Fruit fly (Drosophila melanogaster): ENCODE results near the gene betaTub85D.
A peak's percentile ranks its signal among the peaks of the same experiment; 100 is the strongest.

The betaTub85D gene

dm6 chr3R:9430344-9431253, 20.5 kb upstream of the betaTub85D start (continued):
- TF ChIP-seq Adf1 (GFP tag; IDR thresholded peaks at IDR 0.05) (no peak), hkb (optimal IDR thresholded peaks at IDR 0.05) (no peak), hkb (GFP tag; IDR thresholded peaks at IDR 0.05) (no peak), Hr51 (GFP tag; optimal IDR thresholded peaks at IDR 0.05) (peak in 1 of 2 experiments; percentile 60), Usf (GFP tag; optimal IDR thresholded peaks at IDR 0.05) (no peak), dati (GFP tag; IDR thresholded peaks at IDR 0.05) (no peak), Opbp (GFP tag; IDR thresholded peaks at IDR 0.05; ENCODE audit: partially characterized antibody) (no peak), emc (GFP tag; optimal IDR thresholded peaks at IDR 0.05) (no peak), Dfd (GFP tag; optimal IDR thresholded peaks at IDR 0.05) (no peak), pho (GFP tag; optimal IDR thresholded peaks at IDR 0.05) (peak; percentile 12), ranshi (GFP tag; IDR thresholded peaks at IDR 0.05) (no peak), ssp (GFP tag; IDR thresholded peaks at IDR 0.05) (no peak), prd (optimal IDR thresholded peaks at IDR 0.05) (no peak), prd (GFP tag; IDR thresholded peaks at IDR 0.05) (peak; percentile 38; the same call in 1 of the 3 replicates), CG12769 (tag; optimal IDR thresholded peaks at IDR 0.05) (peak; percentile 79), exex (tag; optimal IDR thresholded peaks at IDR 0.05) (no peak), Side (GFP tag; optimal IDR thresholded peaks at IDR 0.05) (no peak), ken (GFP tag; IDR thresholded peaks at IDR 0.05) (no peak), CG17385 (GFP tag; optimal IDR thresholded peaks at IDR 0.05) (peak; percentile 40), sob (GFP tag; IDR thresholded peaks at IDR 0.05) (no peak), CG2889 (GFP tag; IDR thresholded peaks at IDR 0.05) (no peak), Spps (tag; optimal IDR thresholded peaks at IDR 0.05) (no peak), vnd (GFP tag; IDR thresholded peaks at IDR 0.05; ENCODE audit: partially characterized antibody) (no peak), gem (tag; optimal IDR thresholded peaks at IDR 0.05) (peak; percentile 57), zf30C (GFP tag; optimal IDR thresholded peaks at IDR 0.05) (no peak), danr (GFP tag; IDR thresholded peaks at IDR 0.05) (no peak), en (GFP tag; optimal IDR thresholded peaks at IDR 0.05) (no peak)

dm6 chr3R:9428988-9429387, 18.9 kb upstream of the betaTub85D start:
- TF ChIP-seq Antp (GFP tag; optimal IDR thresholded peaks at IDR 0.05) (peak; percentile 49), CG11085 (GFP tag; IDR thresholded peaks at IDR 0.05) (no peak), ken (GFP tag; IDR thresholded peaks at IDR 0.05) (peak; percentile 58; the same call in 1 of the 3 replicates), CG7556 (GFP tag; optimal IDR thresholded peaks at IDR 0.05) (peak; percentile 49), Fer3 (tag; optimal IDR thresholded peaks at IDR 0.05) (peak; percentile 86), Hey (tag; optimal IDR thresholded peaks at IDR 0.05) (peak; percentile 49), nmo (GFP tag; optimal IDR thresholded peaks at IDR 0.05) (peak; percentile 33), CG15514 (GFP tag; optimal IDR thresholded peaks at IDR 0.05) (peak; percentile 81), CG31365 (tag; optimal IDR thresholded peaks at IDR 0.05) (peak; percentile 54), bbx (GFP tag; IDR thresholded peaks at IDR 0.05; ENCODE audit: partially characterized antibody) (no peak), gce (GFP tag; IDR thresholded peaks at IDR 0.05) (no peak), tup (GFP tag; optimal IDR thresholded peaks at IDR 0.05) (peak; percentile 7), corto (GFP tag; optimal IDR thresholded peaks at IDR 0.05) (peak; percentile 63), CG13296 (GFP tag; optimal IDR thresholded peaks at IDR 0.05) (peak; percentile 72), aop (GFP tag; IDR thresholded peaks at IDR 0.05) (no peak), CG1832 (GFP tag; optimal IDR thresholded peaks at IDR 0.05) (no peak), E2f2 (GFP tag; IDR thresholded peaks at IDR 0.05) (peak; percentile 35; the same call in 1 of the 2 replicates), run (tag; optimal IDR thresholded peaks at IDR 0.05) (no peak), Bdp1 (GFP tag; optimal IDR thresholded peaks at IDR 0.05) (peak; percentile 36), CG18476 (GFP tag; optimal IDR thresholded peaks at IDR 0.05) (peak; percentile 20), Ptx1 (GFP tag; IDR thresholded peaks at IDR 0.05) (no peak), mld (GFP tag; IDR thresholded peaks at IDR 0.05; ENCODE audit: partially characterized antibody) (no peak), Rfx (GFP tag; IDR thresholded peaks at IDR 0.05) (peak; percentile 90), Mes4 (GFP tag; optimal IDR thresholded peaks at IDR 0.05) (no peak)

All from whole organism, embryonic.